Fruit fly (Drosophila melanogaster) whole organism, embryonic: ENCODE results near the gene Eig71Ea.

Source experiments
- Adf1 ChIP-seq: fragments of 200-800 bp; sonication (Bioruptor generic); IDR thresholded peaks from 2 replicates; pipeline ENCODE4 v1.3.6; 2022; ENCODE audit warnings: missing biosample characterization, missing genetic modification characterization
- Antp ChIP-seq: fragments of 200-800 bp; sonication (Bioruptor generic); optimal IDR thresholded peaks from 3 replicates; lab custom pipeline; 2016; ENCODE audit warnings: missing biosample characterization, missing genetic modification characterization
- BEAF-32 ChIP-seq: fragments of 200-800 bp; sonication (Bioruptor generic); optimal IDR thresholded peaks from 3 replicates; lab custom pipeline; 2017; ENCODE audit warnings: missing biosample characterization, missing genetic modification characterization, mild to moderate bottlenecking, moderate library complexity, missing genetic modification reagents
- Bdp1 ChIP-seq: fragments of 200-800 bp; sonication (Bioruptor generic); optimal IDR thresholded peaks from 3 replicates; lab custom pipeline; 2016; ENCODE audit warnings: missing biosample characterization, missing genetic modification characterization
- C15 ChIP-seq: fragments of 200-800 bp; sonication (Bioruptor generic); IDR thresholded peaks from 3 replicates; pipeline ENCODE4 v1.3.6; 2022; ENCODE audit warnings: missing biosample characterization, missing genetic modification characterization
- CG10321 ChIP-seq: fragments of 200-800 bp; sonication (Bioruptor generic); IDR thresholded peaks from 2 replicates; pipeline ENCODE4 v1.3.6; 2022; ENCODE audit warnings: missing biosample characterization, missing genetic modification characterization
- CG13123 ChIP-seq: fragments of 200-800 bp; sonication (Bioruptor generic); optimal IDR thresholded peaks from 2 replicates; lab custom pipeline; 2016; ENCODE audit warnings: missing biosample characterization, missing genetic modification characterization
- CG13424 ChIP-seq: fragments of 200-800 bp; sonication (Bioruptor generic); optimal IDR thresholded peaks from 2 replicates; lab custom pipeline; 2019; ENCODE audit warnings: missing biosample characterization, mild to moderate bottlenecking, missing genetic modification characterization, moderate library complexity
- CG14050 ChIP-seq: fragments of 200-800 bp; sonication (Bioruptor generic); IDR thresholded peaks from 3 replicates; pipeline ENCODE4 v1.3.6; 2022; ENCODE audit warnings: missing biosample characterization, missing genetic modification characterization
- CG1529 ChIP-seq: fragments of 200-800 bp; sonication (Bioruptor generic); optimal IDR thresholded peaks from 3 replicates; lab custom pipeline; 2018; ENCODE audit warnings: missing biosample characterization, missing genetic modification characterization
- CG16815 ChIP-seq: fragments of 200-800 bp; sonication (Bioruptor generic); optimal IDR thresholded peaks from 3 replicates; lab custom pipeline; 2017; ENCODE audit warnings: missing biosample characterization, mild to moderate bottlenecking, missing genetic modification characterization
- CG1792 ChIP-seq: fragments of 200-800 bp; sonication (Bioruptor generic); optimal IDR thresholded peaks from 2 replicates; lab custom pipeline; 2016; ENCODE audit warnings: missing biosample characterization, missing genetic modification characterization
- CG32767 ChIP-seq: fragments of 200-800 bp; sonication (Bioruptor generic); IDR thresholded peaks from 2 replicates; pipeline ENCODE4 v1.3.6; 2022; ENCODE audit warnings: missing biosample characterization, missing genetic modification characterization
- CG32772 ChIP-seq: fragments of 200-800 bp; sonication (Bioruptor generic); IDR thresholded peaks from 2 replicates; pipeline ENCODE4 v1.3.6; 2022; ENCODE audit warnings: missing biosample characterization, missing genetic modification characterization
- CG42726 ChIP-seq: fragments of 200-800 bp; sonication (Bioruptor generic); IDR thresholded peaks from 2 replicates; pipeline ENCODE4 v1.3.6; 2022; ENCODE audit warnings: missing biosample characterization, missing genetic modification characterization; ENCODE audit not compliant: partially characterized antibody
- CG4730 ChIP-seq: fragments of 200-800 bp; sonication (Bioruptor generic); IDR thresholded peaks from 2 replicates; pipeline ENCODE4 v1.3.6; 2022; ENCODE audit warnings: missing biosample characterization, missing genetic modification characterization
- CG4820 ChIP-seq: fragments of 200-800 bp; sonication (Bioruptor generic); optimal IDR thresholded peaks from 3 replicates; lab custom pipeline; 2016; ENCODE audit warnings: missing biosample characterization, missing genetic modification characterization
- CG7786 ChIP-seq: fragments of 200-800 bp; sonication (Bioruptor generic); optimal IDR thresholded peaks from 2 replicates; lab custom pipeline; 2016; ENCODE audit warnings: missing biosample characterization, missing genetic modification characterization
- CG8944 ChIP-seq: fragments of 200-800 bp; sonication (Bioruptor generic); optimal IDR thresholded peaks from 3 replicates; lab custom pipeline; 2016; ENCODE audit warnings: missing biosample characterization, missing genetic modification characterization
- CoRest ChIP-seq: fragments of 200-800 bp; sonication (Bioruptor generic); optimal IDR thresholded peaks from 3 replicates; lab custom pipeline; 2018; ENCODE audit warnings: missing biosample characterization, mild to moderate bottlenecking, missing genetic modification characterization, moderate library complexity
- Dfd ChIP-seq, 2 experiments: fragments of >200 bp; optimal IDR thresholded peaks; 2 replicates each; lab custom pipeline; 2017; ENCODE audit warnings: missing biosample characterization in 2 of 2, missing genetic modification characterization in 2 of 2
- Eip74EF ChIP-seq, 2 experiments: fragments of 200-800 bp in 1 of 2; fragments of >200 bp in 1 of 2; sonication (Bioruptor generic) in 1 of 2; optimal IDR thresholded peaks; 2 replicates each; lab custom pipeline; 2017 to 2019; ENCODE audit warnings: missing biosample characterization in 2 of 2, missing genetic modification characterization in 2 of 2, mild to moderate bottlenecking in 1 of 2, moderate library complexity in 1 of 2
- Elba2 ChIP-seq: fragments of 200-800 bp; sonication (Bioruptor generic); optimal IDR thresholded peaks from 3 replicates; lab custom pipeline; 2016; ENCODE audit warnings: missing biosample characterization, missing genetic modification characterization
- Gug ChIP-seq: fragments of 200-800 bp; sonication (Bioruptor generic); IDR thresholded peaks from 4 replicates; pipeline ENCODE4 v1.3.6; 2022; ENCODE audit warnings: missing biosample characterization, missing genetic modification characterization
- Med ChIP-seq: fragments of 200-800 bp; sonication (Bioruptor generic); peaks from one replicate; lab custom pipeline; 2016; ENCODE audit warnings: missing biosample characterization, missing genetic modification characterization, mild to moderate bottlenecking, inconsistent platforms, moderate library complexity
- Oaz ChIP-seq: fragments of 200-800 bp; sonication (Bioruptor generic); IDR thresholded peaks from 2 replicates; pipeline ENCODE4 v1.3.6; 2022; ENCODE audit warnings: missing biosample characterization, missing genetic modification characterization
- Ravus ChIP-seq: fragments of 200-800 bp; sonication (Bioruptor generic); IDR thresholded peaks from 2 replicates; pipeline ENCODE4 v1.3.6; 2022; ENCODE audit warnings: missing biosample characterization, missing genetic modification characterization
- Sry-β ChIP-seq: fragments of 200-800 bp; sonication (Bioruptor generic); optimal IDR thresholded peaks from 2 replicates; lab custom pipeline; 2018; ENCODE audit warnings: missing biosample characterization, mild to moderate bottlenecking, missing genetic modification characterization, moderate library complexity
- Sry-δ ChIP-seq: fragments of 200-800 bp; sonication (Bioruptor generic); optimal IDR thresholded peaks from 2 replicates; lab custom pipeline; 2016; ENCODE audit warnings: missing biosample characterization, missing genetic modification characterization
- Xbp1 ChIP-seq: fragments of 200-800 bp; sonication (Bioruptor generic); optimal IDR thresholded peaks from 3 replicates; lab custom pipeline; 2016; ENCODE audit warnings: missing biosample characterization, mild to moderate bottlenecking, missing genetic modification characterization
- ab ChIP-seq: fragments of 200-800 bp; sonication (Bioruptor generic); optimal IDR thresholded peaks from 2 replicates; lab custom pipeline; 2016; ENCODE audit warnings: missing biosample characterization, missing genetic modification characterization
- ato ChIP-seq: fragments of 200-800 bp; sonication (Bioruptor generic); IDR thresholded peaks from 2 replicates; pipeline ENCODE4 v1.3.6; 2022; ENCODE audit warnings: missing biosample characterization, missing genetic modification characterization; ENCODE audit not compliant: partially characterized antibody
- br ChIP-seq: fragments of >200 bp; optimal IDR thresholded peaks from 2 replicates; lab custom pipeline; 2017
- btn ChIP-seq: fragments of 200-800 bp; sonication (Bioruptor generic); optimal IDR thresholded peaks from 2 replicates; lab custom pipeline; 2016; ENCODE audit warnings: missing biosample characterization, missing genetic modification characterization
- crc ChIP-seq: fragments of 200-800 bp; sonication (Bioruptor generic); optimal IDR thresholded peaks from 2 replicates; lab custom pipeline; 2016; ENCODE audit warnings: missing biosample characterization, missing genetic modification characterization
- da ChIP-seq: fragments of 200-800 bp; sonication (Bioruptor generic); optimal IDR thresholded peaks from 2 replicates; lab custom pipeline; 2016; ENCODE audit warnings: missing biosample characterization, missing genetic modification characterization
- dimm ChIP-seq: fragments of 200-800 bp; sonication (Bioruptor generic); IDR thresholded peaks from 2 replicates; pipeline ENCODE4 v1.3.6; 2022; ENCODE audit warnings: missing biosample characterization, missing genetic modification characterization
- en ChIP-seq: fragments of 200-800 bp; sonication (Bioruptor generic); optimal IDR thresholded peaks from 2 replicates; lab custom pipeline; 2016; ENCODE audit warnings: missing biosample characterization, missing genetic modification characterization
- ewg ChIP-seq: fragments of 200-800 bp; sonication (Bioruptor generic); optimal IDR thresholded peaks from 3 replicates; lab custom pipeline; 2017; ENCODE audit warnings: mild to moderate bottlenecking, missing biosample characterization, missing genetic modification reagents, missing genetic modification characterization
- grn ChIP-seq: fragments of 200-800 bp; sonication (Bioruptor generic); optimal IDR thresholded peaks from 3 replicates; lab custom pipeline; 2017; ENCODE audit warnings: missing biosample characterization, missing genetic modification characterization
- hb ChIP-seq: fragments of 200-800 bp; sonication (Bioruptor generic); IDR thresholded peaks from 3 replicates; pipeline ENCODE4 v1.3.6; 2022; ENCODE audit warnings: missing biosample characterization, missing genetic modification characterization; ENCODE audit not compliant: partially characterized antibody
- hth ChIP-seq: fragments of >200 bp; optimal IDR thresholded peaks from 2 replicates; lab custom pipeline; 2017; ENCODE audit warnings: inconsistent platforms
- insv ChIP-seq, 2 experiments: fragments of 200-800 bp; sonication (Bioruptor generic); optimal IDR thresholded peaks; 3 replicates each; lab custom pipeline; 2016 to 2018; ENCODE audit warnings: missing biosample characterization in 2 of 2, missing genetic modification characterization in 2 of 2
- pita ChIP-seq: fragments of 200-800 bp; sonication (Bioruptor generic); optimal IDR thresholded peaks from 2 replicates; lab custom pipeline; 2017; ENCODE audit warnings: missing biosample characterization, mild to moderate bottlenecking, missing genetic modification characterization
- pnt ChIP-seq: fragments of 200-800 bp; sonication (Bioruptor generic); optimal IDR thresholded peaks from 3 replicates; lab custom pipeline; 2016; ENCODE audit warnings: missing biosample characterization, missing genetic modification characterization
- row ChIP-seq: fragments of 200-800 bp; sonication (Bioruptor generic); IDR thresholded peaks from 3 replicates; pipeline ENCODE4 v1.3.6; 2022; ENCODE audit warnings: missing biosample characterization, missing genetic modification characterization
- salm ChIP-seq: fragments of 200-800 bp; sonication (Bioruptor generic); optimal IDR thresholded peaks from 2 replicates; lab custom pipeline; 2018; ENCODE audit warnings: missing biosample characterization, mild to moderate bottlenecking, missing genetic modification characterization
- seq ChIP-seq: fragments of 200-800 bp; sonication (Bioruptor generic); IDR thresholded peaks from 2 replicates; pipeline ENCODE4 v1.3.6; 2022; ENCODE audit warnings: missing biosample characterization, missing genetic modification characterization
- so ChIP-seq: fragments of 200-800 bp; sonication (Bioruptor generic); IDR thresholded peaks from 3 replicates; pipeline ENCODE4 v1.3.6; 2022; ENCODE audit warnings: missing biosample characterization, missing genetic modification characterization
- sqz ChIP-seq: fragments of 200-800 bp; sonication (Bioruptor generic); optimal IDR thresholded peaks from 3 replicates; lab custom pipeline; 2018; ENCODE audit warnings: missing biosample characterization, mild to moderate bottlenecking, missing genetic modification characterization
- yki ChIP-seq: fragments of >200 bp; optimal IDR thresholded peaks from 3 replicates; lab custom pipeline; 2018

Gene Eig71Ea

dm6 chr3L:15625676-15626414, 23.6 kb downstream of the Eig71Ea start (continued):
- TF ChIP-seq en (GFP tag; lab: Kevin White, UChicago): no peak
- TF ChIP-seq Antp (GFP tag; lab: Kevin White, UChicago): no peak
- no peak for TF ChIP-seq hb (GFP tag; lab: Robert Waterston, UW)
- TF ChIP-seq grn (GFP tag; lab: Kevin White, UChicago): peak; percentile 6
- TF ChIP-seq Sry-δ (GFP tag; lab: Kevin White, UChicago): no peak
- TF ChIP-seq btn: no peak
- no peak for TF ChIP-seq hth
- peak; percentile 59; the same call in 1 of the 2 replicates for TF ChIP-seq Adf1 (GFP tag; lab: Robert Waterston, UW)
- peak; percentile 44 for TF ChIP-seq Sry-β (GFP tag; lab: Kevin White, UChicago)
- TF ChIP-seq BEAF-32 (GFP tag; lab: Kevin White, UChicago): no peak
- TF ChIP-seq dimm (GFP tag; lab: Robert Waterston, UW): no peak
- peak; percentile 82 for TF ChIP-seq ewg (GFP tag; lab: Kevin White, UChicago)
- TF ChIP-seq CG1529 (GFP tag; lab: Kevin White, UChicago): peak; percentile 87
- TF ChIP-seq Gug (GFP tag; lab: Robert Waterston, UW): peak; percentile 65; the same call in 3 of the 4 replicates
- no peak for TF ChIP-seq CG13123 (GFP tag; lab: Kevin White, UChicago)
- TF ChIP-seq Eip74EF (GFP tag; optimal IDR thresholded peaks at IDR 0.05; lab: Kevin White, UChicago): peak in 1 of 2 experiments; percentile 95
- TF ChIP-seq ato (GFP tag; lab: Robert Waterston, UW): no peak
- peak; percentile 66 for TF ChIP-seq Oaz (GFP tag; lab: Robert Waterston, UW)
- peak; percentile 94 for TF ChIP-seq CG13424
- peak; percentile 90 for TF ChIP-seq salm (tag; lab: Kevin White, UChicago)
- no peak for TF ChIP-seq Bdp1 (GFP tag; lab: Kevin White, UChicago)
- peak; percentile 63 for TF ChIP-seq CG14050
- TF ChIP-seq CG7786 (GFP tag; lab: Kevin White, UChicago): peak; percentile 34
- peak; percentile 92 for TF ChIP-seq Med (GFP tag; lab: Kevin White, UChicago)
- TF ChIP-seq C15 (GFP tag; lab: Robert Waterston, UW): peak; percentile 76; the same call in 2 of the 3 replicates
- TF ChIP-seq CG10321 (GFP tag; lab: Robert Waterston, UW): no peak
- TF ChIP-seq pita (GFP tag; lab: Kevin White, UChicago): no peak
- peak; percentile 85 for TF ChIP-seq CG16815 (GFP tag; lab: Kevin White, UChicago)
- TF ChIP-seq CG32767: peak; percentile 80
- peak; percentile 5 for TF ChIP-seq yki (lab: Kevin White, UChicago)
- TF ChIP-seq Ravus (GFP tag; lab: Robert Waterston, UW): peak; percentile 48
- no peak for TF ChIP-seq CG1792 (GFP tag; lab: Kevin White, UChicago)
- no peak for TF ChIP-seq CG8944 (GFP tag; lab: Kevin White, UChicago)
- peak; percentile 78 for TF ChIP-seq CG4730 (GFP tag; lab: Robert Waterston, UW)
- no peak for TF ChIP-seq CG42726 (GFP tag; lab: Robert Waterston, UW)
- TF ChIP-seq seq (GFP tag; lab: Robert Waterston, UW): peak; percentile 69
- TF ChIP-seq pnt (GFP tag; lab: Kevin White, UChicago): peak; percentile 43
- no peak for TF ChIP-seq crc (GFP tag; lab: Kevin White, UChicago)
- TF ChIP-seq CG32772 (GFP tag; lab: Robert Waterston, UW): peak; percentile 81
- TF ChIP-seq CG4820 (GFP tag; lab: Kevin White, UChicago): peak; percentile 89
- peak; percentile 88 for TF ChIP-seq Xbp1 (GFP tag; lab: Kevin White, UChicago)
- TF ChIP-seq sqz (GFP tag; lab: Kevin White, UChicago): peak; percentile 71
- no peak for TF ChIP-seq da (GFP tag; lab: Kevin White, UChicago)
- no peak for TF ChIP-seq Dfd (GFP tag; optimal IDR thresholded peaks at IDR 0.05; lab: Kevin White, UChicago)
- TF ChIP-seq insv (GFP tag; optimal IDR thresholded peaks at IDR 0.05; lab: Kevin White, UChicago): peak in 1 of 2 experiments; percentile 5
- TF ChIP-seq ab (GFP tag; lab: Kevin White, UChicago): no peak
- no peak for TF ChIP-seq br (lab: Kevin White, UChicago)
- TF ChIP-seq so: peak; percentile 57; the same call in 1 of the 3 replicates
- peak; percentile 85 for TF ChIP-seq row (GFP tag; lab: Robert Waterston, UW)
- TF ChIP-seq Elba2 (GFP tag; lab: Kevin White, UChicago): no peak
- peak; percentile 97 for TF ChIP-seq CoRest
